Fruit fly (Drosophila melanogaster) whole organism, prepupa: ENCODE data around the gene CG45073.

Experiments
- Blimp-1 ChIP-seq: fragments of 200-800 bp; sonication (Bioruptor generic); optimal IDR thresholded peaks from 3 replicates; lab custom pipeline; 2017; ENCODE audit warnings: missing biosample characterization, missing genetic modification characterization, mild to moderate bottlenecking, moderate library complexity, missing genetic modification reagents
- CG10631 ChIP-seq: fragments of 200-800 bp; sonication (Bioruptor generic); optimal IDR thresholded peaks from 2 replicates; lab custom pipeline; 2016; ENCODE audit warnings: missing biosample characterization, missing genetic modification characterization
- CG11294 ChIP-seq: fragments of 200-800 bp; sonication (Bioruptor generic); IDR thresholded peaks from 2 replicates; pipeline ENCODE4 v1.3.6; 2022; ENCODE audit warnings: missing biosample characterization, missing genetic modification characterization
- CG11762 ChIP-seq: fragments of 200-800 bp; sonication (Bioruptor generic); optimal IDR thresholded peaks from 3 replicates; lab custom pipeline; 2016; ENCODE audit warnings: missing biosample characterization, missing genetic modification characterization; ENCODE audit not compliant: insufficient read depth
- CG11902 ChIP-seq: fragments of 200-800 bp; sonication (Bioruptor generic); optimal IDR thresholded peaks from 3 replicates; lab custom pipeline; 2016; ENCODE audit warnings: missing biosample characterization, missing genetic modification characterization
- CG15336 ChIP-seq: fragments of 200-800 bp; sonication (Bioruptor generic); IDR thresholded peaks from 2 replicates; pipeline ENCODE4 v1.3.6; 2022; ENCODE audit warnings: missing biosample characterization, missing genetic modification characterization
- CG1621 ChIP-seq: fragments of 200-800 bp; sonication (Bioruptor generic); optimal IDR thresholded peaks from 3 replicates; lab custom pipeline; 2018; ENCODE audit warnings: missing biosample characterization, mild to moderate bottlenecking, missing genetic modification characterization
- CG3032 ChIP-seq: fragments of 200-800 bp; optimal IDR thresholded peaks from 2 replicates; lab custom pipeline; 2019; ENCODE audit warnings: missing biosample characterization, mild to moderate bottlenecking, missing genetic modification characterization, moderate library complexity
- CG32006 ChIP-seq: fragments of 200-800 bp; sonication (Bioruptor generic); optimal IDR thresholded peaks from 3 replicates; lab custom pipeline; 2017; ENCODE audit warnings: missing biosample characterization, mild to moderate bottlenecking, missing genetic modification characterization
- CG34406 ChIP-seq: fragments of 200-800 bp; sonication (Bioruptor generic); optimal IDR thresholded peaks from 3 replicates; lab custom pipeline; 2016; ENCODE audit warnings: missing biosample characterization, missing genetic modification characterization
- CG3919 ChIP-seq: fragments of 200-800 bp; sonication (Bioruptor generic); optimal IDR thresholded peaks from 3 replicates; lab custom pipeline; 2016; ENCODE audit warnings: missing biosample characterization, missing genetic modification characterization
- CG4318 ChIP-seq: fragments of 200-800 bp; sonication (Bioruptor generic); optimal IDR thresholded peaks from 3 replicates; lab custom pipeline; 2017; ENCODE audit warnings: missing biosample characterization, mild to moderate bottlenecking, missing genetic modification characterization
- CG6276 ChIP-seq: fragments of 200-800 bp; sonication (Bioruptor generic); optimal IDR thresholded peaks from 2 replicates; lab custom pipeline; 2017; ENCODE audit warnings: missing biosample characterization, mild to moderate bottlenecking, missing genetic modification characterization
- CG6808 ChIP-seq: fragments of 200-800 bp; sonication (Bioruptor generic); optimal IDR thresholded peaks from 3 replicates; lab custom pipeline; 2017; ENCODE audit warnings: missing biosample characterization, missing genetic modification characterization, mild to moderate bottlenecking, moderate library complexity, missing genetic modification reagents
- CG6854 ChIP-seq: fragments of 200-800 bp; sonication (Bioruptor generic); optimal IDR thresholded peaks from 2 replicates; lab custom pipeline; 2017; ENCODE audit warnings: missing biosample characterization, mild to moderate bottlenecking, missing genetic modification characterization
- CG7368 ChIP-seq: fragments of 200-800 bp; sonication (Bioruptor generic); optimal IDR thresholded peaks from 3 replicates; lab custom pipeline; 2016; ENCODE audit warnings: missing biosample characterization, missing genetic modification characterization
- CG8119 ChIP-seq: fragments of 200-800 bp; sonication (Bioruptor generic); IDR thresholded peaks from 3 replicates; pipeline ENCODE4 v1.3.6; 2022; ENCODE audit warnings: missing biosample characterization, missing genetic modification characterization
- CG8632 ChIP-seq: fragments of 200-800 bp; sonication (Bioruptor generic); optimal IDR thresholded peaks from 3 replicates; lab custom pipeline; 2016; ENCODE audit warnings: missing biosample characterization, missing genetic modification characterization
- CG9139 ChIP-seq: fragments of 200-800 bp; sonication (Bioruptor generic); optimal IDR thresholded peaks from 3 replicates; lab custom pipeline; 2017; ENCODE audit warnings: missing biosample characterization, mild to moderate bottlenecking, missing genetic modification characterization
- Eip78C ChIP-seq: fragments of 200-800 bp; sonication (Bioruptor generic); peaks from one replicate; lab custom pipeline; 2016; ENCODE audit warnings: missing biosample characterization, missing genetic modification characterization
- Eip93F ChIP-seq: fragments of 200-800 bp; sonication (Bioruptor generic); optimal IDR thresholded peaks from 2 replicates; lab custom pipeline; 2016; ENCODE audit warnings: missing biosample characterization, mild to moderate bottlenecking, missing genetic modification characterization
- Ets21C ChIP-seq: fragments of 200-800 bp; sonication (Bioruptor generic); optimal IDR thresholded peaks from 3 replicates; lab custom pipeline; 2016; ENCODE audit warnings: missing biosample characterization, missing genetic modification characterization
- Ets96B ChIP-seq: fragments of 200-800 bp; optimal IDR thresholded peaks from 2 replicates; lab custom pipeline; 2019; ENCODE audit warnings: missing biosample characterization, mild to moderate bottlenecking, missing genetic modification characterization, moderate library complexity
- Gug ChIP-seq: fragments of 200-800 bp; sonication (Bioruptor generic); IDR thresholded peaks from 2 replicates; pipeline ENCODE4 v1.3.6; 2022; ENCODE audit warnings: missing biosample characterization, missing genetic modification characterization
- Hr38 ChIP-seq: sonication (Bioruptor generic); optimal IDR thresholded peaks from 2 replicates; lab custom pipeline; 2016; ENCODE audit warnings: missing biosample characterization, missing genetic modification characterization
- Hr39 ChIP-seq: fragments of 200-800 bp; sonication (Bioruptor generic); optimal IDR thresholded peaks from 2 replicates; lab custom pipeline; 2016; ENCODE audit warnings: missing biosample characterization, missing genetic modification characterization
- Hr4 ChIP-seq: fragments of 200-800 bp; sonication (Bioruptor generic); optimal IDR thresholded peaks from 3 replicates; lab custom pipeline; 2016; ENCODE audit warnings: missing biosample characterization, missing genetic modification characterization
- Lpt ChIP-seq: fragments of 200-800 bp; sonication (Bioruptor generic); optimal IDR thresholded peaks from 3 replicates; lab custom pipeline; 2016; ENCODE audit warnings: missing biosample characterization, missing genetic modification characterization
- Met ChIP-seq: fragments of 200-800 bp; sonication (Bioruptor generic); optimal IDR thresholded peaks from 3 replicates; lab custom pipeline; 2016; ENCODE audit warnings: missing biosample characterization, missing genetic modification characterization
- OdsH ChIP-seq: fragments of 200-800 bp; sonication (Bioruptor generic); optimal IDR thresholded peaks from 3 replicates; lab custom pipeline; 2016; ENCODE audit warnings: missing biosample characterization, missing genetic modification characterization
- Sox14 ChIP-seq: fragments of 200-800 bp; sonication (Bioruptor generic); optimal IDR thresholded peaks from 3 replicates; lab custom pipeline; 2016; ENCODE audit warnings: missing biosample characterization, missing genetic modification characterization
- Sox15 ChIP-seq: fragments of 200-800 bp; sonication (Bioruptor generic); optimal IDR thresholded peaks from 3 replicates; lab custom pipeline; 2016; ENCODE audit warnings: missing biosample characterization, missing genetic modification characterization
- acj6 ChIP-seq: fragments of 200-800 bp; sonication (Bioruptor generic); optimal IDR thresholded peaks from 3 replicates; lab custom pipeline; 2016; ENCODE audit warnings: missing biosample characterization, missing genetic modification characterization
- cyc ChIP-seq: fragments of 200-800 bp; sonication (Bioruptor generic); optimal IDR thresholded peaks from 3 replicates; lab custom pipeline; 2016; ENCODE audit warnings: missing biosample characterization, missing genetic modification characterization
- eg ChIP-seq: fragments of 200-800 bp; sonication (Bioruptor generic); IDR thresholded peaks from 3 replicates; pipeline ENCODE4 v1.3.6; 2022; ENCODE audit warnings: missing biosample characterization, missing genetic modification characterization
- esn ChIP-seq: fragments of 200-800 bp; sonication (Bioruptor generic); optimal IDR thresholded peaks from 2 replicates; lab custom pipeline; 2016; ENCODE audit warnings: missing biosample characterization, mild to moderate bottlenecking, missing genetic modification characterization, moderate library complexity
- fd59A ChIP-seq: fragments of 200-800 bp; sonication (Bioruptor generic); optimal IDR thresholded peaks from 2 replicates; lab custom pipeline; 2017; ENCODE audit warnings: missing biosample characterization, mild to moderate bottlenecking, missing genetic modification characterization, missing genetic modification reagents
- fkh ChIP-seq: fragments of 200-800 bp; sonication (Bioruptor generic); optimal IDR thresholded peaks from 3 replicates; lab custom pipeline; 2017; ENCODE audit warnings: missing biosample characterization, mild to moderate bottlenecking, missing genetic modification characterization, moderate library complexity
- lz ChIP-seq: fragments of 200-800 bp; sonication (Bioruptor generic); optimal IDR thresholded peaks from 3 replicates; lab custom pipeline; 2016; ENCODE audit warnings: missing biosample characterization, missing genetic modification characterization
- net ChIP-seq: fragments of 200-800 bp; sonication (Bioruptor generic); optimal IDR thresholded peaks from 3 replicates; lab custom pipeline; 2016; ENCODE audit warnings: missing biosample characterization, missing genetic modification characterization
- pdm3 ChIP-seq: fragments of 200-800 bp; sonication (Bioruptor generic); optimal IDR thresholded peaks from 3 replicates; lab custom pipeline; 2016; ENCODE audit warnings: missing biosample characterization, missing genetic modification characterization
- spab ChIP-seq: fragments of 200-800 bp; sonication (Bioruptor generic); optimal IDR thresholded peaks from 2 replicates; lab custom pipeline; 2017; ENCODE audit warnings: missing biosample characterization, mild to moderate bottlenecking, missing genetic modification characterization, missing genetic modification reagents
- ss ChIP-seq, 2 experiments: fragments of 200-800 bp; sonication (Bioruptor generic); optimal IDR thresholded peaks; 2 replicates in 1 of 2; 3 replicates in 1 of 2; lab custom pipeline; 2017 to 2018; ENCODE audit warnings: mild to moderate bottlenecking in 2 of 2, missing biosample characterization in 2 of 2, missing genetic modification characterization in 2 of 2, moderate library complexity in 1 of 2
- svp ChIP-seq: fragments of 200-800 bp; sonication (Bioruptor generic); peaks from one replicate; lab custom pipeline; 2016; ENCODE audit warnings: missing biosample characterization, missing genetic modification characterization
- topi ChIP-seq: fragments of 200-800 bp; sonication (Bioruptor generic); optimal IDR thresholded peaks from 3 replicates; lab custom pipeline; 2016; ENCODE audit warnings: missing biosample characterization, missing genetic modification characterization

The CG45073 gene

dm6 chr3R:30092700-30093044, 31.9 kb downstream of the CG45073 start (continued):
- TF ChIP-seq Blimp-1 (GFP tag; lab: Kevin White, UChicago) = peak; percentile 19
- TF ChIP-seq CG15336 (GFP tag; lab: Robert Waterston, UW) = peak; percentile 84
- TF ChIP-seq esn (GFP tag; lab: Kevin White, UChicago) = peak; percentile 38
- TF ChIP-seq Met = peak; percentile 46
- no peak for TF ChIP-seq fd59A (GFP tag; lab: Kevin White, UChicago)
- TF ChIP-seq CG6854 (GFP tag; lab: Kevin White, UChicago) = no peak
- TF ChIP-seq, all 60 proteins: peak for 40

dm6 chr3R:30091795-30092699, 32.5 kb downstream of the CG45073 start:
- TF ChIP-seq CG3032 (tag; lab: Kevin White, UChicago) (no peak), Gug (no peak), spab (GFP tag; lab: Kevin White, UChicago) (no peak), CG4318 (GFP tag; lab: Kevin White, UChicago) (no peak), acj6 (GFP tag; lab: Kevin White, UChicago) (no peak), OdsH (GFP tag; lab: Kevin White, UChicago) (no peak), CG3919 (GFP tag; lab: Kevin White, UChicago) (no peak), Ets21C (no peak)

- TF ChIP-seq CG1621 (tag; lab: Kevin White, UChicago) (peak; percentile 7), CG10631 (no peak), Lpt (GFP tag; lab: Kevin White, UChicago) (no peak), CG8632 (GFP tag; lab: Kevin White, UChicago) (no peak), Hr39 (GFP tag; lab: Kevin White, UChicago) (no peak), OdsH (GFP tag; lab: Kevin White, UChicago) (no peak), CG32006 (GFP tag; lab: Kevin White, UChicago) (peak; percentile 24), net (GFP tag; lab: Kevin White, UChicago) (no peak), eg (0 out of 3 replicates have a peak, but pooled peaks have one; percentile 29), Gug (no peak), Sox15 (GFP tag; lab: Kevin White, UChicago) (no peak), ss (GFP tag; optimal IDR thresholded peaks at IDR 0.05; lab: Kevin White, UChicago) (peak in 1 of 2 experiments; percentile 62), CG3032 (tag; lab: Kevin White, UChicago) (peak; percentile 18), CG9139 (GFP tag; lab: Kevin White, UChicago) (peak; percentile 26), CG11762 (GFP tag; lab: Kevin White, UChicago) (no peak), Eip78C (peak; percentile 22), Eip93F (GFP tag; lab: Kevin White, UChicago) (no peak), Hr38 (no peak), fkh (GFP tag; lab: Kevin White, UChicago) (no peak), cyc (no peak), lz (GFP tag; lab: Kevin White, UChicago) (no peak), CG7368 (GFP tag; lab: Kevin White, UChicago) (no peak), CG8119 (GFP tag; lab: Robert Waterston, UW) (no peak), CG4318 (GFP tag; lab: Kevin White, UChicago) (no peak), Sox14 (GFP tag; lab: Kevin White, UChicago) (no peak), Ets21C (no peak), CG11294 (GFP tag; lab: Robert Waterston, UW) (no peak), CG6276 (GFP tag; lab: Kevin White, UChicago) (peak; percentile 14), pdm3 (GFP tag; lab: Kevin White, UChicago) (no peak), CG11902 (GFP tag; lab: Kevin White, UChicago) (no peak), Ets96B (peak; percentile 20), CG6808 (GFP tag; lab: Kevin White, UChicago) (peak; percentile 20), Hr4 (GFP tag; lab: Kevin White, UChicago) (no peak), CG3919 (GFP tag; lab: Kevin White, UChicago) (no peak), svp (GFP tag; lab: Kevin White, UChicago) (no peak), CG34406 (GFP tag; lab: Kevin White, UChicago) (no peak), topi (no peak)
Observed at dm6 chr3R:30090261-30091006, 34.1 kb downstream of the CG45073 start.
